Worm (Caenorhabditis elegans): ENCODE measurements around the gene amt-1.

The amt-1 gene

DNA sequence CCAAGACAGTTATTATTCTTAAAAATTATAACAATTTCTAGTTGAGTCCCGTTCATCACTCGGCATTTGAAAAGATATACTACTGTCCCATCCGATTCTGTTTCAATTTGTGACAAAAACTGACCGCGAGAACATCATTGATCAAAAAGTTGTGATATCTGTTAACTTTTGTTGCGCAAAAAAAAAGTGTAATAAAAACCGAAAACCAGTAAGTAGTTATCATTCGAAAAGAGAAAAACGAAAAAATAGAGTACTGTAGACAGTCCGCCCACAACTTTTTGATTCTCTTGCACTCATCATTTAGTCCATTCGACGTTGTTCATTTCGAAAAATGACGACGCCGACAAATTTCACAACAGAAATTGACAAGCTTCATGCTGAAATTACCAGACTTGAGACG is at the start of gene amt-1:
Gene amt-1 (plus strand): TSS at position 301 of the 400 bp plus-strand sequence.
- TF ChIP-seq ztf-29 (GFP tag; IDR thresholded peaks at IDR 0.05) (no peak), ref-1 (GFP tag; conservative IDR thresholded peaks at IDR 0.05) (no peak), T22C8.4 (GFP tag; IDR thresholded peaks at IDR 0.05) (no peak), cog-1 (tag; optimal IDR thresholded peaks at IDR 0.05) (no peak), flt-1 (GFP tag; IDR thresholded peaks at IDR 0.05) (no peak), klf-2 (GFP tag; conservative IDR thresholded peaks at IDR 0.05) (no peak), med-1 (GFP tag; optimal IDR thresholded peaks at IDR 0.05; ENCODE audit: insufficient read depth) (no peak), tab-1 (GFP tag; IDR thresholded peaks at IDR 0.05) (no peak), ztf-23 (GFP tag; IDR thresholded peaks at IDR 0.05) (no peak)

DNA sequence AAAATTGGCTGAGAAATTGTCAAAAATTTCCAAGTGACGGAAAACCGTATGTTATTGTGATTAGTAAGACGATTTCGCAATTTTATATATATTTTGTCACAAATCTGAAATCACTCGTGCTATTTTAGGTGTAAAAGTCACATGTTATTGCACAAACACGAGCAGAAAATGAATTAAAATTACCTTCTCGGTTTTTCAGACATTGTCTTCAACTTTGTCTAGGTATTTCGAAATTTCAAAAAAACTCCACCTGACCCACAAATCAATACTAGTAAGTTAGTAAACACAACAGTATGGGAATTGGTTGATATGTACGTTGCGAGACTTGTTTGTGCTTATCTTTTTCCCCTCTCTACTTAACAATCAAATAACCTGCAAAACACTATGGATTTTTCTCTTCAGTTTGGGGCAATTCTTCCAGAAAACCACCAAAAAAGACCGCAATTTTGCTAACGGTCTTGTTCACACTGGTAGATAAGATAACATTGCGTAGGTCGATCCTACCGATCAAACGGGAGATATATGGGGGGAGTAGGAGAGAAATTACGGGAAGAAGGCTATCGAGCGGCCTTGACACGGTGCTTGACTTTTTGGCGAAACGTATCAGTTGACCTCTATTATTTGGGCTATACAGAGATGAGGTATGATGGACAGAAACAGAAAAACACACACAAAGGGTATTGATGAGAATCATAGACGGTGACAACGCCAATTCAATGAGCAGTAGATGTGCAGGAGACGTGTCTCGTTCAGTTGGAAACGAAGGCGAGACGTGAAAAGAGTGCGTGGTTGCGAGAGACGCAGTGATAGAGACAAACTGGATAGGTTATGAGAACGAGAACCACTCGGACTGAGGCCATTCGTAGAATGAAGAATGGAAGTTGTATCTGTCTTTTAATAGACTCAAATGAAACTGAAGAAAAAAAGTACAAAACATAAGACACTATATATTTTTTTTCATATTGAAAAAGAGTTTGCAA is 49.1 kb upstream of the amt-1 start, which contains the start of gene C07A12.7:
Gene C07A12.7 (minus strand): TSS at position 308 of the 980 bp plus-strand sequence.
- no peak for TF ChIP-seq ztf-23 (GFP tag; IDR thresholded peaks at IDR 0.05)
- no peak for TF ChIP-seq ref-1 (GFP tag; conservative IDR thresholded peaks at IDR 0.05)
- TF ChIP-seq T22C8.4 (GFP tag; IDR thresholded peaks at IDR 0.05) = no peak
- TF ChIP-seq med-1 (GFP tag; optimal IDR thresholded peaks at IDR 0.05; ENCODE audit: insufficient read depth) = no peak
- TF ChIP-seq cog-1 (tag; optimal IDR thresholded peaks at IDR 0.05) = peak; percentile 9
- TF ChIP-seq tab-1 (GFP tag; IDR thresholded peaks at IDR 0.05) = no peak
- no peak for TF ChIP-seq klf-2 (GFP tag; conservative IDR thresholded peaks at IDR 0.05)
- 0 out of 2 replicates have a peak, but pooled peaks have one; percentile 17 for TF ChIP-seq ztf-29 (GFP tag; IDR thresholded peaks at IDR 0.05)
- 0 out of 2 replicates have a peak, but pooled peaks have one; percentile 21 for TF ChIP-seq flt-1 (GFP tag; IDR thresholded peaks at IDR 0.05)

DNA sequence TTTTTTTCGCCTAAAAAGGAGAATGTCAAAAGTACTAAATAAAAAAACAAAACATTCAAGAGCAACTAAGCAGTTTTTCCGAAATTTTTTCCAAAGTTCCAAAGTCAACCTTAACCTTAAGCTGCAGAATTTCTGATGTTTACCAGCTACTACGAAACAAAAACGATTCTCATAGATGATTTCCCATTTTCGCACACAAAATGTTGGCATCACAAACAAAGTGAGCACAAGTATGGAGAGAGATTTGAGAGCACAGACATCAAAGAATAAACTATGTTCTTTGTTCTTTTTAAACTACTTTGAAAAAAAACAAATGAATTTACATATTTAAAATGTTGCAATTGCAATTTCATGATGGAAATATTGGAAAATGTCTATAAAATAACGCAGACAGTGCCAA is 47.9 kb upstream of the amt-1 start:
- no peak for TF ChIP-seq ref-1 (GFP tag; conservative IDR thresholded peaks at IDR 0.05)
- TF ChIP-seq T22C8.4 (GFP tag; IDR thresholded peaks at IDR 0.05) = no peak
- no peak for TF ChIP-seq tab-1 (GFP tag; IDR thresholded peaks at IDR 0.05)
- no peak for TF ChIP-seq klf-2 (GFP tag; conservative IDR thresholded peaks at IDR 0.05)
- no peak for TF ChIP-seq ztf-23 (GFP tag; IDR thresholded peaks at IDR 0.05)
- no peak for TF ChIP-seq ztf-29 (GFP tag; IDR thresholded peaks at IDR 0.05)
- no peak for TF ChIP-seq med-1 (GFP tag; optimal IDR thresholded peaks at IDR 0.05; ENCODE audit: insufficient read depth)
- no peak for TF ChIP-seq cog-1 (tag; optimal IDR thresholded peaks at IDR 0.05)
- no peak for TF ChIP-seq flt-1 (GFP tag; IDR thresholded peaks at IDR 0.05)

DNA sequence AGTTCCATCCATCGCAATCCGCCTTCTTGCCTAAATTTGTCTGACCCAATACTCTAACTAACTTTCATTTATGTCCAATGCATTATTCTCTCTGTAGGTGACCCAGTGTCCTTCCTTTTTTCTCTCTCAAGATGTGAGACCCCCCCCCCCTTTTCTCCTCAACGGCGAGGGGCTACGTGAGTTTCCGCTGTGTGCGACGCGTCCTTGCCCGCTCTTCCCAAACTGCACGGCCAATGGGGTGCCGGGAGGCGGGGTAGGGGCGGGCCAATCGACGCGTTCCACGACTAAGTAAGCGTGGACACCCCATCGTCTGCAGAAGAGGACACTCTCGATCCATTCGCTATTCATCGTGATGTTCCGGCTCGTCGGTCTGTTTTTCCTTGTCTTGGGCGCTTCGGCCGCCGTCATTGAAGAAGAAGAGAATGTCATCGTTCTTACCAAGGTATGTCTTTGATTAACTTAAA is 47.3 kb upstream of the amt-1 start, which contains the start of gene pdi-2:
Gene pdi-2 (plus strand): TSS at position 269 of the 464 bp plus-strand sequence.
- TF ChIP-seq cog-1 (tag; optimal IDR thresholded peaks at IDR 0.05) (peak; percentile 83), tab-1 (GFP tag; IDR thresholded peaks at IDR 0.05) (peak; percentile 65; the same call in 1 of the 2 replicates), ztf-29 (GFP tag; IDR thresholded peaks at IDR 0.05) (no peak), T22C8.4 (GFP tag; IDR thresholded peaks at IDR 0.05) (no peak), klf-2 (GFP tag; conservative IDR thresholded peaks at IDR 0.05) (peak; percentile 71), ztf-23 (GFP tag; IDR thresholded peaks at IDR 0.05) (peak; percentile 76), ref-1 (GFP tag; conservative IDR thresholded peaks at IDR 0.05) (no peak), flt-1 (GFP tag; IDR thresholded peaks at IDR 0.05) (peak; percentile 88)

DNA sequence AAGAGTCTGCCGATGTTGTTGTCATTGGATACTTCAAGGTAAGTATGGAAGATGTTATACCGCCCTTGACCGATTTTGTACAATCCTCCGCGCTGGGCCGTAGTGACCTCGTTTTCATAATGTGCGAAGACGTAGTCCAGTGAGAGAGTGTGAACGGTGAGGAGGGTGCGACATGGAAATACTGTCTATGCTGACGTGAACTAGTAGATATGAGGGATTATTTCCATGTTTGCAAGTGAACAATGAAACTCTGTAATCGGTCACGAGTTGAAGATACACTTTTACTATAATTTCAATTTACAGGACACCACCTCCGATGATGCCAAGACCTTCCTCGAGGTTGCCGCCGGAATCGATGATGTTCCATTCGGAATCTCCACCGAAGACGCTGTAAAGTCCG is 46.4 kb upstream of the amt-1 start:
- TF ChIP-seq tab-1 (GFP tag; IDR thresholded peaks at IDR 0.05) (no peak), flt-1 (GFP tag; IDR thresholded peaks at IDR 0.05) (0 out of 2 replicates have a peak, but pooled peaks have one; percentile 49)

DNA sequence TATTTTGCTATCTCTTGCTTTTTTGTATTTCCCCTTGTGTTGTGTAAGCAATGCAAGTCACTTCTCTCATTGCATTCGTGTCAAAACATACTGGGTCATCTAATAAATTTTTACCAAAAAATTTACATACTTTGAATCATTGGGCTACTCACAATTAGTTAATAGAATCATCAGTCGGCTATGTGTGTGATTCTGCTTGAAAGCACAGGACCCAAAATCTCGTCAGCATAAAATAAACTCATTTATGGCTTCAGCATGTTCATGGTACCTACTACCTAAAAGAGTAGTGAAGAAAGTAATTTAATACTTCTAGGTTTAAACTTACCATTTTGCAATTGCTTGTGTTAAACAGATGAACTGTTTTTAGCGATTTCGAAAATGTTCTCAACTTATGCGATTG is 44.8 kb upstream of the amt-1 start:
- TF ChIP-seq med-1 (GFP tag; optimal IDR thresholded peaks at IDR 0.05; ENCODE audit: insufficient read depth) (no peak), ztf-29 (GFP tag; IDR thresholded peaks at IDR 0.05) (no peak), ztf-23 (GFP tag; IDR thresholded peaks at IDR 0.05) (no peak), flt-1 (GFP tag; IDR thresholded peaks at IDR 0.05) (no peak), klf-2 (GFP tag; conservative IDR thresholded peaks at IDR 0.05) (no peak), tab-1 (GFP tag; IDR thresholded peaks at IDR 0.05) (no peak)

DNA sequence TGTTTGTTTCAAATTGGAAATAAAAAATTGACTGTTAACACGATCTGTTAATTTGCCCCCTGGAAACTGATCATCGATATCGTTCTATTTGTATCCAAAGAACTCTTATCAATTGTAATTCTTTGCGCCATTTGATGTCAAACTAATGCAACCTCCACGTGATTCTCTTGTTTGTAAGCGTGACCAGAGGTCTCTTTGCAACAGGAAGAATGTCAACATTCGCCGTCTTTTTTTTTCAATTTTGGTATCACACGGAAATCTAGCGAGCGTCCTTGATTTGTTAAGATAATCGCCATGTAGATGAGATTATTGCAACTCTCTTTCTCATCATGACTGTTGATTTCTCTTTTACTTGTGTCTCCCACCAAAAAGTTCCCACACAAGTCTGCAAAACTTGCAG is 42.3 kb upstream of the amt-1 start:
- no peak for TF ChIP-seq T22C8.4 (GFP tag; IDR thresholded peaks at IDR 0.05)
- no peak for TF ChIP-seq ztf-29 (GFP tag; IDR thresholded peaks at IDR 0.05)
- no peak for TF ChIP-seq flt-1 (GFP tag; IDR thresholded peaks at IDR 0.05)
- TF ChIP-seq med-1 (GFP tag; optimal IDR thresholded peaks at IDR 0.05; ENCODE audit: insufficient read depth) = no peak
- TF ChIP-seq tab-1 (GFP tag; IDR thresholded peaks at IDR 0.05) = no peak
- no peak for TF ChIP-seq cog-1 (tag; optimal IDR thresholded peaks at IDR 0.05)
- no peak for TF ChIP-seq klf-2 (GFP tag; conservative IDR thresholded peaks at IDR 0.05)
- no peak for TF ChIP-seq ztf-23 (GFP tag; IDR thresholded peaks at IDR 0.05)
- TF ChIP-seq ref-1 (GFP tag; conservative IDR thresholded peaks at IDR 0.05) = no peak

DNA sequence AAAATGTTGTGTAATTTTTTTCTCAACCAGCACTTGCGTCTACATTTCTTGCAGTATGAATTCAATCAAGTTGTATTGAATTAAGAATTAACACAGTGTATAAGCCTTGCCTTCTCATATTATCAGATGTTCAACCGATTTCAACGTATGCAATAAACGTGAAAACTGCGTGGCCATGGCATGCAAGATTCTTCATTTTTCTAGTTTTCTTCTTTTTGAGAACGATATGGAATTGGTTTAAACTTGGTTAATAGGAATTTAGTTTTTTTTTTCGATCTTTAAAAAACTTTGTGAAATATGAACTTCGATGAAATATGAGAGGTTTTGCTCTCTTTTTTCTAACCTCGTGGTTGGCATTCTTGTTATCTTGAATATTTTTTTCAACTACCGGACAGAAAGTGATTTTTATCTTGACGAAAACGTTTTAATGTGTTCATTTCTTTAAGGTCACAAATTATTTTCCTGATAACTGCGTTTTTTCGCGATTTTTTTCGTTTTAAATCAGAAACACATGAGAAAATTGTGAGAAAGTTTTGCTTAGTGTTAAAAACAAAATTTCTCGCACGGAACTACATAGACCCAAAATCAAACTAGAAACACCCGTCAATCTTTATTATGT is 40.7 kb upstream of the amt-1 start:
- no peak for TF ChIP-seq ztf-29 (GFP tag; IDR thresholded peaks at IDR 0.05)
- no peak for TF ChIP-seq flt-1 (GFP tag; IDR thresholded peaks at IDR 0.05)
- no peak for TF ChIP-seq klf-2 (GFP tag; conservative IDR thresholded peaks at IDR 0.05)
- no peak for TF ChIP-seq tab-1 (GFP tag; IDR thresholded peaks at IDR 0.05)
- TF ChIP-seq ztf-23 (GFP tag; IDR thresholded peaks at IDR 0.05) = no peak
- TF ChIP-seq T22C8.4 (GFP tag; IDR thresholded peaks at IDR 0.05) = no peak
- no peak for TF ChIP-seq ref-1 (GFP tag; conservative IDR thresholded peaks at IDR 0.05)
- no peak for TF ChIP-seq cog-1 (tag; optimal IDR thresholded peaks at IDR 0.05)
- no peak for TF ChIP-seq med-1 (GFP tag; optimal IDR thresholded peaks at IDR 0.05; ENCODE audit: insufficient read depth)

DNA sequence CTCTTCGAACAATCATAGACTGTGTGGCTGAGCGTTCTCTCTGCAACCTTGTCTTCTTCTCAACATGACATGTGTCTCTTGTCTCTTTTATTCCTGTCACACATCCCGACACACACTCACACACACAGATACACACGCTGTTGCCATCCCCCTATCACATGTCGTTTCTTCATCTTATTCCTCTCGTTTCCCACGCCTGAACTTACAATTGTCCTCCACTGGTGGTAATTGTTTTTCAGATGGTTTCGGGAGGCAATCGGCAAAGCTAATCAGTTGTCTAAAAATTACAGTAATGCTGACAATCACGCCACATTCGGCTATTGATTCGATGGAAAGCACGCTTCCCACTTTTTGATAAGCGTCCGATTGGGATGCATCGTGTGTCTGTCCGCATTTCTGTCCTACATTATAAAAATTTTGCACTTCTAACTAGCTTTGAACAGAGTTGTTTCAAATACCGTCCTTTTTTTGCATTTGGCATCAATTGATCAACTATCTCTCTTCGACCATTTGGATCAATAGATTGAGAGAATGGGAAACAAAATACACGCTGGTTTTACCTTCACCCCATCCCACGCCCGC is 39.0 kb upstream of the amt-1 start, which contains the start of gene nhr-35:
Gene nhr-35 (plus strand): TSS at position 532 of the 582 bp plus-strand sequence.
- TF ChIP-seq tab-1 (GFP tag; IDR thresholded peaks at IDR 0.05) (no peak), T22C8.4 (GFP tag; IDR thresholded peaks at IDR 0.05) (no peak), ztf-23 (GFP tag; IDR thresholded peaks at IDR 0.05) (no peak), med-1 (GFP tag; optimal IDR thresholded peaks at IDR 0.05; ENCODE audit: insufficient read depth) (no peak), klf-2 (GFP tag; conservative IDR thresholded peaks at IDR 0.05) (no peak), cog-1 (tag; optimal IDR thresholded peaks at IDR 0.05) (no peak), ztf-29 (GFP tag; IDR thresholded peaks at IDR 0.05) (no peak), flt-1 (GFP tag; IDR thresholded peaks at IDR 0.05) (no peak), ref-1 (GFP tag; conservative IDR thresholded peaks at IDR 0.05) (no peak)
